Fruit fly (Drosophila melanogaster): Measurements from ENCODE around the gene gny.

Gene gny

DNA sequence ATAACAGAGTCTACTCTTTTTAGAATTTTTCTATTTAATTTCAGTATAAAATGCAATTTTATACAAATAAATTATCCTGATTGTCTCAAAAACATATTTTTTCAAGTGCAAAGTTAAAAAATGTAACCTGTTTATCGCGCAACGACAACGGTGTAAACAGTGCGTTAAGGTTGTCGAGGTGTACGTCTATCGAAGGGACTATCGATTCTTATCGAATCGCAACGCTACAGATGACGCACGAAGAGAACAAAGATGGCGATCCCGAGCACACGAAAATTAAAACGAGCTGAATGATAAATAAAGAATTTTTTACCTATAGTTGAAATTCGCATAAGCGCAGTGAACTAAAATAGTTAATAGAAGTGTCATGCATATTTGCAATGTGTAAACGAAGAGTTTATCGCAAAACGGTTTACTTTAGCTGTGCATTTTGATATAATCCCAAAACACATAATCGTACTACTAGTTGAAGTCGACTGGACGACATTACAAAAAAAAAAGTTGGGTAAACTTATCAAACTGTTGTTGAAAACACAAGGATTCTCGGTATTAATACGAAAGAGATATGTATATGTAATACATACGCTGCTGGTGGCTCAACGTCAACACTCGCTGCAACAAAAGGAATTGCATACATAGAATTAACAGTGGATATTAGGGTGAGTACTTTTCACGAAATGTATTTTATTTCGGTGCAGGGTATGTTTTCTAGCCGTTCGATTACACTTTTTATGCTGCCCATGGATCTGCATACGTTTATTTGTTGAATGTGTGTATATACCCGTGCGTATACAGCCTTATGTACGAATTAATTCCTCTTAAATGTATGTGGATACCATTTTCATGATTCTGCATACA is 8.2 kb downstream of the gny start, which contains the start of gene da (continued):
- TF ChIP-seq CG3407 (GFP tag; optimal IDR thresholded peaks at IDR 0.05) = no peak
- peak; percentile 53; the same call in 1 of the 2 replicates for TF ChIP-seq CG31441 (GFP tag; IDR thresholded peaks at IDR 0.05)
- peak; percentile 62; the same call in 1 of the 2 replicates for TF ChIP-seq sob (GFP tag; IDR thresholded peaks at IDR 0.05)
- peak; percentile 73 for TF ChIP-seq Hsf (GFP tag; optimal IDR thresholded peaks at IDR 0.05)
- TF ChIP-seq CG10959 (GFP tag; IDR thresholded peaks at IDR 0.05) = no peak
- peak; percentile 54 for TF ChIP-seq B-H2 (GFP tag; optimal IDR thresholded peaks at IDR 0.05)
- TF ChIP-seq NC2β (GFP tag; optimal IDR thresholded peaks at IDR 0.05) = peak; percentile 63
- TF ChIP-seq Med (GFP tag) = peak; percentile 92
- peak; percentile 80 for TF ChIP-seq CG8290 (GFP tag; optimal IDR thresholded peaks at IDR 0.05)
- TF ChIP-seq CG8290 (tag; optimal IDR thresholded peaks at IDR 0.05) = peak in 1 of 2 experiments; percentile 89
- peak; percentile 63 for TF ChIP-seq Hmr (GFP tag; optimal IDR thresholded peaks at IDR 0.05)
- peak; percentile 24 for TF ChIP-seq CG17568 (GFP tag; optimal IDR thresholded peaks at IDR 0.05)
- TF ChIP-seq CG17612 (GFP tag; IDR thresholded peaks at IDR 0.05) = no peak
- TF ChIP-seq CG11695 (GFP tag; IDR thresholded peaks at IDR 0.05) = 0 out of 3 replicates have a peak, but pooled peaks have one; percentile 38
- no peak for TF ChIP-seq Lpt (GFP tag; optimal IDR thresholded peaks at IDR 0.05)
- TF ChIP-seq lola (GFP tag; optimal IDR thresholded peaks at IDR 0.05) = peak in 2 of 3 experiments; percentile 42 to 92
- peak; percentile 7 for TF ChIP-seq kah (GFP tag; optimal IDR thresholded peaks at IDR 0.05)
- TF ChIP-seq ac (GFP tag; optimal IDR thresholded peaks at IDR 0.05) = no peak
- TF ChIP-seq CG12744 (GFP tag; optimal IDR thresholded peaks at IDR 0.05) = peak; percentile 3
- peak; percentile 64 for TF ChIP-seq jumu (GFP tag; optimal IDR thresholded peaks at IDR 0.05)
- peak; percentile 32 for TF ChIP-seq CG8089 (GFP tag; optimal IDR thresholded peaks at IDR 0.05)
- peak in 1 of 2 experiments; percentile 55 for TF ChIP-seq crp (GFP tag; optimal IDR thresholded peaks at IDR 0.05)

DNA sequence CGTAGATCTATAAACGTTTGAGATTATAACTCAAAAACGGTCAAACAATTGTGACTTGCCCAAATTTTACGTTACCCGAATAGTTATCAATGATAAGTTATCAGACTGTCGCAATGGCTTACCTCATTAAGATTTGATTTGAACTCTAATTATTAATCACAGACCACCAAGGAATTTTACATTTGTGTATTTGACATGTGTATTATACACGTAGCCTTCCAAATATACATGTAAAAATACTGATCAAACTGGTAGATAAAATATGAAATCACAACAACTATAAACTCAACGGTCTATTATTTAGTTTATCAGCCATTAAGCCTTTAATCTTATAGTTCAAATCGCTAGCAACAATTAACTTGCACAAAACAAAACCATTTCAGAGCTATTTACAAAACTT is 13.6 kb downstream of the gny start:
- TF ChIP-seq bowl (GFP tag; IDR thresholded peaks at IDR 0.05) = no peak
- no peak for TF ChIP-seq ara (GFP tag; IDR thresholded peaks at IDR 0.05)
- TF ChIP-seq Neu2 (GFP tag; optimal IDR thresholded peaks at IDR 0.05; ENCODE audit: borderline replicate concordance) = no peak
- no peak for TF ChIP-seq sima (GFP tag; optimal IDR thresholded peaks at IDR 0.05)
- TF ChIP-seq Taf1 (GFP tag; IDR thresholded peaks at IDR 0.05) = no peak
- TF ChIP-seq CG10321 (GFP tag; IDR thresholded peaks at IDR 0.05) = no peak
- TF ChIP-seq CG14710 (tag; optimal IDR thresholded peaks at IDR 0.05) = no peak
- TF ChIP-seq Mrtf (GFP tag; IDR thresholded peaks at IDR 0.05) = no peak
- TF ChIP-seq CG17361 (GFP tag; IDR thresholded peaks at IDR 0.05) = no peak
- no peak for TF ChIP-seq MESR4 (GFP tag; optimal IDR thresholded peaks at IDR 0.05)
- no peak for TF ChIP-seq CG8478 (optimal IDR thresholded peaks at IDR 0.05)
- no peak for TF ChIP-seq otp (GFP tag; IDR thresholded peaks at IDR 0.05)
- peak; percentile 48; the same call in 1 of the 2 replicates for TF ChIP-seq amos (GFP tag; IDR thresholded peaks at IDR 0.05; ENCODE audit: partially characterized antibody)
- TF ChIP-seq CG34376 (GFP tag; optimal IDR thresholded peaks at IDR 0.05) = peak; percentile 50
- TF ChIP-seq CG10654 (GFP tag; optimal IDR thresholded peaks at IDR 0.05) = no peak
- no peak for TF ChIP-seq CG14860 (GFP tag; IDR thresholded peaks at IDR 0.05; ENCODE audit: partially characterized antibody)
- no peak for TF ChIP-seq zfh1 (GFP tag; IDR thresholded peaks at IDR 0.05)
- TF ChIP-seq zf30C (GFP tag; optimal IDR thresholded peaks at IDR 0.05) = no peak
- TF ChIP-seq CG17612 (GFP tag; IDR thresholded peaks at IDR 0.05) = no peak
- peak; percentile 60 for TF ChIP-seq Bgb (GFP tag; IDR thresholded peaks at IDR 0.05; ENCODE audit: partially characterized antibody)
- no peak for TF ChIP-seq CG5180 (GFP tag; optimal IDR thresholded peaks at IDR 0.05)
- TF ChIP-seq CG12942 (GFP tag; optimal IDR thresholded peaks at IDR 0.05) = no peak
- TF ChIP-seq inv (GFP tag; IDR thresholded peaks at IDR 0.05; ENCODE audit: partially characterized antibody) = no peak
- peak; percentile 4 for TF ChIP-seq CTCF (GFP tag; optimal IDR thresholded peaks at IDR 0.05)
- no peak for TF ChIP-seq sim (GFP tag; IDR thresholded peaks at IDR 0.05)
- no peak for TF ChIP-seq CG12769 (tag; optimal IDR thresholded peaks at IDR 0.05)
- no peak for TF ChIP-seq fd3F (GFP tag; optimal IDR thresholded peaks at IDR 0.05)
- TF ChIP-seq bigmax (GFP tag; optimal IDR thresholded peaks at IDR 0.05) = no peak
- TF ChIP-seq scrt (GFP tag; optimal IDR thresholded peaks at IDR 0.05) = no peak
